Fruit fly (Drosophila melanogaster): ENCODE data around the gene snf.

The snf gene

dm6 chrX:5329266-5329898 lies 20.3 kb downstream of the snf start, which contains the start of the genes CG3309 and XRCC1 (continued):
- TF ChIP-seq CG3726 (GFP tag; IDR thresholded peaks at IDR 0.05) (no peak), CG32772 (GFP tag; IDR thresholded peaks at IDR 0.05) (0 out of 2 replicates have a peak, but pooled peaks have one; percentile 28), Trl (optimal IDR thresholded peaks at IDR 0.05) (no peak), Trl (GFP tag; optimal IDR thresholded peaks at IDR 0.05) (no peak), CG14710 (tag; optimal IDR thresholded peaks at IDR 0.05) (peak; percentile 65), CG6765 (GFP tag; optimal IDR thresholded peaks at IDR 0.05) (peak; percentile 3), Fer2 (tag; optimal IDR thresholded peaks at IDR 0.05) (peak; percentile 4), CG12155 (GFP tag; optimal IDR thresholded peaks at IDR 0.05) (no peak), wor (GFP tag; IDR thresholded peaks at IDR 0.05) (peak; percentile 22; the same call in 1 of the 2 replicates), nau (GFP tag; optimal IDR thresholded peaks at IDR 0.05) (no peak), sens-2 (GFP tag; IDR thresholded peaks at IDR 0.05) (no peak), ssp (GFP tag; IDR thresholded peaks at IDR 0.05) (peak; percentile 48; the same call in 1 of the 2 replicates), B-H2 (GFP tag; optimal IDR thresholded peaks at IDR 0.05) (no peak), MESR4 (GFP tag; optimal IDR thresholded peaks at IDR 0.05) (no peak), CG17186 (GFP tag; optimal IDR thresholded peaks at IDR 0.05) (no peak), fd96Cb (tag; optimal IDR thresholded peaks at IDR 0.05) (peak; percentile 23), CG6254 (GFP tag; optimal IDR thresholded peaks at IDR 0.05) (peak; percentile 46), CG10267 (tag; optimal IDR thresholded peaks at IDR 0.05) (peak; percentile 89), Hr39 (optimal IDR thresholded peaks at IDR 0.05) (no peak), her (GFP tag; optimal IDR thresholded peaks at IDR 0.05) (no peak), mirr (GFP tag; optimal IDR thresholded peaks at IDR 0.05) (no peak), Mes4 (GFP tag; optimal IDR thresholded peaks at IDR 0.05) (no peak), trem (tag; optimal IDR thresholded peaks at IDR 0.05) (peak; percentile 53), CG2129 (GFP tag; IDR thresholded peaks at IDR 0.05; ENCODE audit: partially characterized antibody) (peak; percentile 78), pnt (GFP tag; optimal IDR thresholded peaks at IDR 0.05) (no peak), usp (GFP tag; optimal IDR thresholded peaks at IDR 0.05) (no peak), pros (GFP tag; optimal IDR thresholded peaks at IDR 0.05) (no peak), CG3838 (GFP tag; optimal IDR thresholded peaks at IDR 0.05) (no peak), zfh2 (GFP tag; optimal IDR thresholded peaks at IDR 0.05) (no peak), unpg (GFP tag; optimal IDR thresholded peaks at IDR 0.05) (peak; percentile 47), CG7357 (GFP tag; IDR thresholded peaks at IDR 0.05) (peak; percentile 33; the same call in 1 of the 3 replicates), CG10565 (GFP tag; optimal IDR thresholded peaks at IDR 0.05) (no peak), cwo (GFP tag; optimal IDR thresholded peaks at IDR 0.05) (no peak), CG15601 (tag; optimal IDR thresholded peaks at IDR 0.05) (peak; percentile 16), CG15011 (GFP tag; optimal IDR thresholded peaks at IDR 0.05) (no peak), Doc2 (GFP tag; IDR thresholded peaks at IDR 0.05) (no peak), CG16779 (GFP tag; IDR thresholded peaks at IDR 0.05) (no peak), stc (GFP tag; IDR thresholded peaks at IDR 0.05) (peak; percentile 48; the same call in 1 of the 2 replicates), CG7963 (GFP tag; IDR thresholded peaks at IDR 0.05; ENCODE audit: partially characterized antibody) (peak; percentile 76), so (GFP tag; IDR thresholded peaks at IDR 0.05) (no peak), CG1024 (GFP tag; IDR thresholded peaks at IDR 0.05) (no peak), Dll (GFP tag; IDR thresholded peaks at IDR 0.05; ENCODE audit: partially characterized antibody) (peak; percentile 92), otp (GFP tag; IDR thresholded peaks at IDR 0.05) (no peak), CG16813 (GFP tag; IDR thresholded peaks at IDR 0.05; ENCODE audit: partially characterized antibody) (peak; percentile 96), CG10654 (GFP tag; optimal IDR thresholded peaks at IDR 0.05) (no peak), CG10209 (GFP tag; optimal IDR thresholded peaks at IDR 0.05) (peak; percentile 46), Asciz (GFP tag; optimal IDR thresholded peaks at IDR 0.05) (no peak), HLHmδ (GFP tag; optimal IDR thresholded peaks at IDR 0.05) (no peak), CG10366 (GFP tag; IDR thresholded peaks at IDR 0.05) (peak; percentile 57), bigmax (GFP tag; optimal IDR thresholded peaks at IDR 0.05) (no peak)

All from whole organism, embryonic.